Fruit fly (Drosophila melanogaster): ENCODE measurements around the gene CG9915.

Gene CG9915

DNA sequence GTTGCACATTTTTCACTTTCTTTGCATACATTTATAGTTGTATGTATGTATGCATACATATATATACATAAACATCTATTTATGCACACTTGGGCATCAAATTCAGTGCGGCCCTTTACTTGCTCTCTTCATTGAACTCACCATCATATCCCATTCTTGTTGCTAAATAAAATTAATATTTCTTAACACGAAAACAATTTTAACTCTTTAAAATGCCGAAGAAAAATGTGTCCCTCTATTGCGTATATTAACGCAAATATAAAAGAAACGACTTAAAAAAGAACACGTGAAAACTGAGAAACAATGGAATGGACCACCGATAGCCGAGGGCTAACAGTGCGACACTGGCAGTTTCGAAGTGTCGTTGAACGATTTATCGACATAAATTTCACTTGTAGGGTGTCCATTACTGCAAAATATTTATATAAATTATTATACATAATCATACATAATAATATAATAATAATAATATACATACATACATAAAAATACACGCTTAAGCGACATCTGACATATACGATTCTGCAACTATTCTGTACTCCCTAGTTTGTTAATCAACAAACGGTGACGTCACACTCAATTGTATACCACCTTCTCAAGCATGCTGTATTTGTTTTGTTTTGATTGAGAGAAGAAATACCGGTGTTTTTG, 45.9 kb upstream of the CG9915 start, which contains the start of the genes U2af50 and PIG-Q (continued):
- TF ChIP-seq Bteb2 (GFP tag; optimal IDR thresholded peaks at IDR 0.05), result peak; percentile 37
- TF ChIP-seq hb (GFP tag; IDR thresholded peaks at IDR 0.05; ENCODE audit: partially characterized antibody), result no peak
- TF ChIP-seq abd-A (tag; optimal IDR thresholded peaks at IDR 0.05), result no peak
- TF ChIP-seq emc (GFP tag; optimal IDR thresholded peaks at IDR 0.05), result no peak
- no peak for TF ChIP-seq ash1 (GFP tag; optimal IDR thresholded peaks at IDR 0.05)
- no peak for TF ChIP-seq CG4282 (GFP tag; optimal IDR thresholded peaks at IDR 0.05)
- peak; percentile 79 for TF ChIP-seq CG6854 (GFP tag; optimal IDR thresholded peaks at IDR 0.05)
- peak; percentile 93 for TF ChIP-seq CG17359 (tag; optimal IDR thresholded peaks at IDR 0.05)
- TF ChIP-seq fd102C (GFP tag; optimal IDR thresholded peaks at IDR 0.05), result peak; percentile 64
- TF ChIP-seq CG12219 (GFP tag; optimal IDR thresholded peaks at IDR 0.05), result peak; percentile 78
- TF ChIP-seq CG8359 (GFP tag; optimal IDR thresholded peaks at IDR 0.05; ENCODE audit: borderline replicate concordance), result peak; percentile 86
- TF ChIP-seq Ets97D (GFP tag; optimal IDR thresholded peaks at IDR 0.05), result peak; percentile 33
- no peak for TF ChIP-seq nau (GFP tag; optimal IDR thresholded peaks at IDR 0.05)
- peak; percentile 95; the same call in 1 of the 3 replicates for TF ChIP-seq CG34422 (GFP tag; IDR thresholded peaks at IDR 0.05)
- TF ChIP-seq CG2889 (GFP tag; IDR thresholded peaks at IDR 0.05), result no peak
- TF ChIP-seq gsb-n (tag; optimal IDR thresholded peaks at IDR 0.05), result no peak
- peak; percentile 95 for TF ChIP-seq CG2678 (tag; optimal IDR thresholded peaks at IDR 0.05)
- TF ChIP-seq dan (GFP tag; IDR thresholded peaks at IDR 0.05), result no peak
- peak; percentile 86 for TF ChIP-seq CG6254 (GFP tag; optimal IDR thresholded peaks at IDR 0.05)
- no peak; the same call in 1 of the 2 replicates for TF ChIP-seq CG31441 (GFP tag; IDR thresholded peaks at IDR 0.05)
- TF ChIP-seq Asciz (GFP tag; optimal IDR thresholded peaks at IDR 0.05), result peak; percentile 90
- TF ChIP-seq CG9609 (GFP tag; optimal IDR thresholded peaks at IDR 0.05), result peak; percentile 66
- peak; percentile 76 for TF ChIP-seq trh (GFP tag; optimal IDR thresholded peaks at IDR 0.05)
- TF ChIP-seq Sox102F (GFP tag; optimal IDR thresholded peaks at IDR 0.05), result peak; percentile 95
- TF ChIP-seq hth (optimal IDR thresholded peaks at IDR 0.05), result no peak
- no peak for TF ChIP-seq CG9797 (GFP tag; optimal IDR thresholded peaks at IDR 0.05)
- TF ChIP-seq D19A (tag; optimal IDR thresholded peaks at IDR 0.05), result peak; percentile 87
- peak; percentile 73; the same call in 1 of the 2 replicates for TF ChIP-seq sim (GFP tag; IDR thresholded peaks at IDR 0.05)
- TF ChIP-seq CG9932 (GFP tag; IDR thresholded peaks at IDR 0.05), result peak; percentile 92
- TF ChIP-seq trem (tag; optimal IDR thresholded peaks at IDR 0.05), result peak; percentile 94
- peak; percentile 92 for TF ChIP-seq CG14014 (GFP tag; IDR thresholded peaks at IDR 0.05)
- TF ChIP-seq danr (GFP tag; IDR thresholded peaks at IDR 0.05), result no peak; the same call in 1 of the 2 replicates
- TF ChIP-seq Hr39 (optimal IDR thresholded peaks at IDR 0.05), result no peak
- peak; percentile 62 for TF ChIP-seq CG4617 (GFP tag; optimal IDR thresholded peaks at IDR 0.05; ENCODE audit: borderline replicate concordance)
- TF ChIP-seq CG12942 (GFP tag; optimal IDR thresholded peaks at IDR 0.05), result peak; percentile 92
- TF ChIP-seq mirr (GFP tag; optimal IDR thresholded peaks at IDR 0.05), result no peak
- TF ChIP-seq insv (GFP tag; optimal IDR thresholded peaks at IDR 0.05), result peak in 1 of 2 experiments; percentile 63
- peak; percentile 90 for TF ChIP-seq Med (GFP tag)
- peak; percentile 63 for TF ChIP-seq CG10431 (GFP tag; optimal IDR thresholded peaks at IDR 0.05)
- TF ChIP-seq Side (GFP tag; optimal IDR thresholded peaks at IDR 0.05), result peak; percentile 23
- TF ChIP-seq CG13296 (GFP tag; optimal IDR thresholded peaks at IDR 0.05), result peak; percentile 91
- no peak; the same call in 2 of the 3 replicates for TF ChIP-seq jigr1 (GFP tag; IDR thresholded peaks at IDR 0.05)
- TF ChIP-seq CG11695 (GFP tag; IDR thresholded peaks at IDR 0.05), result peak; percentile 90
- peak; percentile 42; the same call in 1 of the 2 replicates for TF ChIP-seq unc-4 (GFP tag; IDR thresholded peaks at IDR 0.05; ENCODE audit: partially characterized antibody)
- peak; percentile 14 for TF ChIP-seq CG3995 (GFP tag; optimal IDR thresholded peaks at IDR 0.05)
- TF ChIP-seq CG2116 (GFP tag; optimal IDR thresholded peaks at IDR 0.05), result peak; percentile 96
- peak; percentile 81 for TF ChIP-seq CG3407 (GFP tag; optimal IDR thresholded peaks at IDR 0.05)
- TF ChIP-seq ap (GFP tag; IDR thresholded peaks at IDR 0.05), result peak; percentile 87; the same call in 1 of the 2 replicates
- TF ChIP-seq CG8944 (GFP tag; optimal IDR thresholded peaks at IDR 0.05), result peak; percentile 65
- TF ChIP-seq CG1832 (GFP tag; optimal IDR thresholded peaks at IDR 0.05), result no peak

Data from whole organism, embryonic.